Worm (Caenorhabditis elegans): ENCODE measurements around the gene dli-1.

dli-1 gene

DNA sequence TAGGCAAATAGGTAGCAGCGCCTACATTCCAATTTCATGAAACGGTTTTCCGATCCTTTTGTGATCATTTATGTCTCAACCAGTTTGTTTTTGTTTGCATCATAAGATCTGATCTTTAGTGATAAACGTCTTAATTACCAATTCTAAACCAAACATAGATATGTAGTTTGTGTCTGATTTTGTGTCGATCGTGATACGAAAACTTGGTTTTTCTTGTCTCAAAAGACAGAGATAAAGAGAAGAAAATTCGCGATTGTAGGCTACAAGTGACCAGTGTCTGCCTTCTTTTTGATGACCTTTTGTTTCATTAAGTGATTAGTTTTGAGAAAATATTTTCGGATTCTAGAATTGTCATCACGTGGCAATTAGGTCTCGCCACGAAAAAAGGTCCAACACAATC is 18.4 kb downstream of the dli-1 start:
- TF ChIP-seq ceh-36 (tag; optimal IDR thresholded peaks at IDR 0.05) (no peak), hmbx-1 (tag; optimal IDR thresholded peaks at IDR 0.05) (no peak), ets-7 (tag; optimal IDR thresholded peaks at IDR 0.05) (no peak), tbx-11 (GFP tag; IDR thresholded peaks at IDR 0.05) (no peak)

DNA sequence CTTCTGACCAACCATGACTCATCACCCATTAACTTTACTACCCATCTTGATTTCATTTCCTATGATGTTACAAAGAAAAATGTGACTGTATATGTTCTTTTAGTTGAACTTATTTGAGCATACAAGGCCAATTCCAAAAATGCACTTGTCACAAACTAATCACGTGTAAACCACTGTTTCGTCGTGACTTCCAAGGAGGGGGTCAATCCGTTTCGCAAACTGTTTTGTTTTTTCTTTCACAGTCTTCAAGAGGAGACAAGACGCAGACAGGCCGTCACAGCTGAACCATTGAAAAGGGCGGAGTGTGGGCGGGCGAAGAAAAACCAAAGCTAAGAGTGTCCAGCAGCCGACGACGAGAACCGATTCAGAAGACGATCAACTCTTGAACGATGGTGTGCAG is 19.5 kb downstream of the dli-1 start, which contains the start of gene C39E9.8:
Gene C39E9.8, plus strand, starts transcription at position 328 of the 400 bp plus-strand sequence.
- TF ChIP-seq F13C5.2 (tag; optimal IDR thresholded peaks at IDR 0.05) (no peak), hmg-4 (GFP tag; optimal IDR thresholded peaks at IDR 0.05) (no peak), ceh-13 (GFP tag; optimal IDR thresholded peaks at IDR 0.05) (no peak), tra-4 (tag; optimal IDR thresholded peaks at IDR 0.05) (no peak), ets-7 (tag; optimal IDR thresholded peaks at IDR 0.05) (no peak), hnd-1 (tag; optimal IDR thresholded peaks at IDR 0.05) (no peak), B0310.2 (tag; optimal IDR thresholded peaks at IDR 0.05) (no peak), scrt-1 (GFP tag; IDR thresholded peaks at IDR 0.05) (no peak), tbx-11 (GFP tag; IDR thresholded peaks at IDR 0.05) (no peak)

DNA sequence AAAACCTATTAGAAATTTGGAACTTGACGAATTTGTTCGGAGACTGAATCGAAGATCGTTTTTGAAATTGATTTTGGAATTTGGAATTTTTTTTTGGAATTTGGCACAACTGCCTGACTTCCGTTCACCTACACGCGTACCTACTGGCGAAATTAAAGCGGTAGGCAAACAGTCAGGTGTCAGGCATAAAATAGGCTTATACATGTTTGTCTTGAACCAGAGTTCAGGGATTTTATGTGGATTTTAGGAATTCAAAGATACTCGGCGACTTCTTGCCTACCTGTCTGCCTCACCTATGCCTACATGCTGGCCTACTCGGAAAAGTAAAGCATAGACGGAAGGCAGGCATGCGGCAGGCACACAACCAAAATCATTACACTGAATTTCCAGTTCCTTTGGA is 20.2 kb downstream of the dli-1 start:
- no peak for TF ChIP-seq aly-1 (tag; optimal IDR thresholded peaks at IDR 0.05)

DNA sequence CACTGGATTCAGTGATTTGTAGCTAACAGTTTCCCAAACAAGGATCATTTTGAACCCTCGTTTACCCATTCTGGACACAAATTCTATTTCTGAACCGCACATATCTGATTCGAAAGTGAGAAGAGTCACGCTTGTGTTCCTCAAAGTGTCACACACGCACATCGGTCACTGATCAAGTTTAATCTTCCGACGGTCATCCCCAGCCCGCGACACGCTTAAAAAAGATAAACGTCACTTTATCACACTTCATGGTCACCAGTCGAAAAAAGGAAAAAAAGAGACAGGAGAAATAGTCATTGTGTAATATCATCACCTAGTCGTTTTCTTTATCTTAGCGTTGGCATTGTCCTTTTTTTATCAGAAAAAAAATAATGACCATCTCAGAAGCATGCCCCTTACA is 20.9 kb downstream of the dli-1 start:
- TF ChIP-seq tbx-11 (GFP tag; IDR thresholded peaks at IDR 0.05) (no peak), pes-1 (GFP tag; IDR thresholded peaks at IDR 0.05) (no peak), ceh-13 (GFP tag; optimal IDR thresholded peaks at IDR 0.05) (no peak), ceh-36 (tag; optimal IDR thresholded peaks at IDR 0.05) (no peak), scrt-1 (GFP tag; IDR thresholded peaks at IDR 0.05) (no peak), F13C5.2 (tag; optimal IDR thresholded peaks at IDR 0.05) (no peak), B0310.2 (tag; optimal IDR thresholded peaks at IDR 0.05) (no peak), hmbx-1 (tag; optimal IDR thresholded peaks at IDR 0.05) (no peak), tbx-37 (GFP tag; conservative IDR thresholded peaks at IDR 0.05) (no peak), aly-1 (tag; optimal IDR thresholded peaks at IDR 0.05) (no peak), hmg-4 (GFP tag; optimal IDR thresholded peaks at IDR 0.05) (no peak), flt-1 (GFP tag; IDR thresholded peaks at IDR 0.05) (no peak), hnd-1 (tag; optimal IDR thresholded peaks at IDR 0.05) (no peak)

DNA sequence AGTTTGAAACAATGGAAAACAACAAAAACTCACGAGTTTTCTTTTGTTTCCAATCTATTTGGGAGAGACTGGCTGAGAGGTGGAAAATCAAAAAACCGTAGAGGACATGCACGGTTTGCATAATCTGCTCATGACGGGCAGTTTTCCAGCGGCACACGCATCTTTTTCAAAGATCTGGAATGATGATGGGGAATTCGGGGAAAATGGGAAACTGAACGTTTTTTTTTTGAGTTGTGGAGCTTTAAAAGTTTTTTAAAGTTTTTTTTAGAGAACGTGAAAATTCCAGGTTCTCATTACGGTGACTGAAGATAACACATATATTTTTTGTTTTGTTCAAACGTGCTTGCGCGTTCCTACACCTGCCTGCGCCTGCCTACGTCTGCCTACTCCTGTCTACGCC is 22.0 kb downstream of the dli-1 start, which contains the start of gene C39E9.7:
Gene C39E9.7, minus strand, starts transcription at position 101 of the 400 bp plus-strand sequence.
- TF ChIP-seq tra-4 (tag; optimal IDR thresholded peaks at IDR 0.05) = no peak
- TF ChIP-seq ceh-36 (tag; optimal IDR thresholded peaks at IDR 0.05) = no peak
- no peak for TF ChIP-seq ama-1 (optimal IDR thresholded peaks at IDR 0.05)
- no peak for TF ChIP-seq scrt-1 (GFP tag; IDR thresholded peaks at IDR 0.05)
- TF ChIP-seq tbx-37 (GFP tag; conservative IDR thresholded peaks at IDR 0.05) = no peak
- TF ChIP-seq pes-1 (GFP tag; IDR thresholded peaks at IDR 0.05) = no peak
- TF ChIP-seq hnd-1 (tag; optimal IDR thresholded peaks at IDR 0.05) = no peak
- no peak for TF ChIP-seq flt-1 (GFP tag; IDR thresholded peaks at IDR 0.05)
- no peak for TF ChIP-seq F13C5.2 (tag; optimal IDR thresholded peaks at IDR 0.05)
- TF ChIP-seq sea-1 (GFP tag; conservative IDR thresholded peaks at IDR 0.05) = no peak
- no peak for TF ChIP-seq aly-1 (tag; optimal IDR thresholded peaks at IDR 0.05)

DNA sequence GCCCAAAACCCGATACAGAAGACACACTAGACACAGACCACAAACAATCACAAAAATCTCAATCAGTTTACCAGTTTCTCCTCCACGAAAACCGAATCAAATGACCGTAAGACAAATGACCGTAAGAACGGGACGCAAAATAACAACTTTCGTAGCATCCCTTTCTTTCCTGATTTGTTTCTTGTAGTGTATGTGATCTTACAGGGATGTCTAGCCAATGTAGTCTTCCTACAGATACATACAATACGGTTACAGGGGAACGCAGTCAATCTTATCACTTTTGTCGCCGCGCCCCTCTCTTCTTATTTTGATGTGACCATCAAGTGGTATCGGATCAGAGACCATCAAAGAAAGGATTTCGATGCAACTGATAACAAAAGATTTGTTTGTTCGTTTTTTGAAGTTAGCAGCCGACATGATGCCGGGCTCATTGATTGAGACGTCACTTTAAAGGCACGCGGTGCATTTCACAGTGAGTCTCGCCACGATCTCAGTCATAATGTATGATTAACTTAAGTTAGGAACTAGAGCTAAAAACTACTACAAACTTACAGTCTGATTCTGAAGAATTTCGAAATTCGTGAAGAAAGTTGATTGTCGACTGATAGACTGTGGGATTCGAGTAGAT is 22.9 kb downstream of the dli-1 start:
- TF ChIP-seq F13C5.2 (tag; optimal IDR thresholded peaks at IDR 0.05) = no peak
- TF ChIP-seq flt-1 (GFP tag; IDR thresholded peaks at IDR 0.05) = no peak
- no peak for TF ChIP-seq hnd-1 (tag; optimal IDR thresholded peaks at IDR 0.05)
- no peak for TF ChIP-seq ets-7 (tag; optimal IDR thresholded peaks at IDR 0.05)

DNA sequence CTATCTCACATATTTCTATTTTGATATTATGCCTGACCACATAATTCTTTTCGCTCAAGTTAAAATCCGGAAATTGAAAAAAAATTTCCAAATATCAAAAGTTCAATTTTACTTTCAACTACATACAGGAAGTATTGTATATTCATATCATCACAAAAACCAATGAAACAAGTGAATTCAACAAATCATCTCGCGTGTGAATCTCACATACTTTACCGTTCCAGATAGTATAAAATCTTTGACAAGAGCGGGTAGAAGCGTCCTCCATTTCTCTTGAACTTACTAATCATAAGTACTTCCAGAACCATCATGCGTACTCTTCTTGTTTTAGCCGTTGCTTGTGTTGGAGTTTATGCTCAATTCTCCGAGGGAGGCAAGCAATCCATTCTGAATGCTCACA is 27.1 kb downstream of the dli-1 start, which contains the start of gene scl-8:
Gene scl-8, plus strand, starts transcription at position 301 of the 400 bp plus-strand sequence.
- TF ChIP-seq flt-1 (GFP tag; IDR thresholded peaks at IDR 0.05) (no peak), scrt-1 (GFP tag; IDR thresholded peaks at IDR 0.05) (no peak), tbx-11 (GFP tag; IDR thresholded peaks at IDR 0.05) (no peak)

DNA sequence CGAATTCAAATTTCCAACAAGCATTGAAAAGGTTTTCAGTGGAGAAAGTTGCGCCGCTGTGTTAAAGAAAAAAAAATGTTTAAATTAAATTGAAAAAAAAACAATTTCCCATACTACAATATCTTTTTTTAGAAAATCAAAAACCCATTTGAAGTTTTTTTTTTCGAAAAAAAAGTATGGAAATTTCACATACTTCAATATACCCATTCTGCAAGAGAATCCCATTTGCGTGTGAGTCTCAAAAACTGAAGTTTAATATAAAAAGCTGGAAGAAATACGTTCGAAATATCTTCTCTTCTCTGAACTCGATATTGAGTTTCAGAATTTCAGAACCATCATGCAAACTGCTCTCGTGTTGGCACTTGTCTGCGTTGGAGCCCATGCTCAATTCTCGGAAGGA is 28.4 kb downstream of the dli-1 start, which contains the start of gene scl-7:
Gene scl-7, plus strand, starts transcription at position 301 of the 400 bp plus-strand sequence.
- TF ChIP-seq tbx-37 (GFP tag; conservative IDR thresholded peaks at IDR 0.05) = no peak
- TF ChIP-seq ets-7 (tag; optimal IDR thresholded peaks at IDR 0.05) = no peak
- TF ChIP-seq sea-1 (GFP tag; conservative IDR thresholded peaks at IDR 0.05) = no peak
- TF ChIP-seq hmg-4 (GFP tag; optimal IDR thresholded peaks at IDR 0.05) = no peak
- TF ChIP-seq flt-1 (GFP tag; IDR thresholded peaks at IDR 0.05) = no peak
- TF ChIP-seq tbx-11 (GFP tag; IDR thresholded peaks at IDR 0.05) = no peak

DNA sequence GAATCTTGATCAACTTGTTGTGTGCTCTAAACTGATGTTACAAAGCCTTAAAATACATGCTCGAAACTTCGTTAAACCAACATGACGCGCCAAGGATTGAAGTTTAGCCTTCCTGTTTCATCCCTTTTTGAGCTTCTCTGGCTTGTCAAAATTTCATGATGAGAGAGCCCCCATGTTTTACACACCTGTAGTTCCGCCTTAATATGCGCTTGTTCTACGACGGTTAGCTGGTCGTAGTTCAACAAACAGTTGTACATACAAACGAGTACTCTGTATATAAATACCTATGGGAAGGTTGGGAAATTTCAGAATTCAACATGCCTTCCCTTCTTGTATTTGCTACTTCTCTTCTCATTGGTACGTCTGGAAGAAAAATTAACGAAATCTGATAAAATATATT is 30.1 kb downstream of the dli-1 start, which contains the start of gene scl-6:
Gene scl-6, plus strand, starts transcription at position 301 of the 400 bp plus-strand sequence.
- no peak for TF ChIP-seq hmg-4 (GFP tag; optimal IDR thresholded peaks at IDR 0.05)
- no peak for TF ChIP-seq ceh-36 (tag; optimal IDR thresholded peaks at IDR 0.05)
- no peak for TF ChIP-seq scrt-1 (GFP tag; IDR thresholded peaks at IDR 0.05)
- TF ChIP-seq F13C5.2 (tag; optimal IDR thresholded peaks at IDR 0.05) = no peak
- no peak for TF ChIP-seq aly-1 (tag; optimal IDR thresholded peaks at IDR 0.05)
- no peak for TF ChIP-seq ets-7 (tag; optimal IDR thresholded peaks at IDR 0.05)
- TF ChIP-seq tbx-11 (GFP tag; IDR thresholded peaks at IDR 0.05) = no peak
- no peak for TF ChIP-seq pes-1 (GFP tag; IDR thresholded peaks at IDR 0.05)
- no peak for TF ChIP-seq tra-4 (tag; optimal IDR thresholded peaks at IDR 0.05)
- TF ChIP-seq hmbx-1 (tag; optimal IDR thresholded peaks at IDR 0.05) = no peak
- no peak for TF ChIP-seq sea-1 (GFP tag; conservative IDR thresholded peaks at IDR 0.05)
- no peak for TF ChIP-seq hnd-1 (tag; optimal IDR thresholded peaks at IDR 0.05)
- TF ChIP-seq tbx-37 (GFP tag; conservative IDR thresholded peaks at IDR 0.05) = no peak
- TF ChIP-seq ama-1 (optimal IDR thresholded peaks at IDR 0.05) = no peak
- no peak for TF ChIP-seq ceh-13 (GFP tag; optimal IDR thresholded peaks at IDR 0.05)
- TF ChIP-seq B0310.2 (tag; optimal IDR thresholded peaks at IDR 0.05) = no peak

All from whole organism, early embryonic.